Fruit fly (Drosophila melanogaster) whole organism, prepupa: ENCODE measurements around the gene Flacc.
A peak's percentile ranks its signal among the peaks of the same experiment; 100 is the strongest.

Source experiments
- Blimp-1 ChIP-seq: fragments of 200-800 bp; sonication (Bioruptor generic); optimal IDR thresholded peaks from 3 replicates; lab custom pipeline; 2017; ENCODE audit warnings: missing biosample characterization, missing genetic modification characterization, mild to moderate bottlenecking, moderate library complexity, missing genetic modification reagents
- CG10669 ChIP-seq: fragments of 200-800 bp; sonication (Bioruptor generic); optimal IDR thresholded peaks from 3 replicates; lab custom pipeline; 2018; ENCODE audit warnings: missing biosample characterization, mild to moderate bottlenecking, missing genetic modification characterization, moderate library complexity
- CG11294 ChIP-seq: fragments of 200-800 bp; sonication (Bioruptor generic); IDR thresholded peaks from 2 replicates; pipeline ENCODE4 v1.3.6; 2022; ENCODE audit warnings: missing biosample characterization, missing genetic modification characterization
- CG11762 ChIP-seq: fragments of 200-800 bp; sonication (Bioruptor generic); optimal IDR thresholded peaks from 3 replicates; lab custom pipeline; 2016; ENCODE audit warnings: missing biosample characterization, missing genetic modification characterization; ENCODE audit not compliant: insufficient read depth
- CG11902 ChIP-seq: fragments of 200-800 bp; sonication (Bioruptor generic); optimal IDR thresholded peaks from 3 replicates; lab custom pipeline; 2016; ENCODE audit warnings: missing biosample characterization, missing genetic modification characterization
- CG15336 ChIP-seq: fragments of 200-800 bp; sonication (Bioruptor generic); IDR thresholded peaks from 2 replicates; pipeline ENCODE4 v1.3.6; 2022; ENCODE audit warnings: missing biosample characterization, missing genetic modification characterization
- CG1621 ChIP-seq: fragments of 200-800 bp; sonication (Bioruptor generic); optimal IDR thresholded peaks from 3 replicates; lab custom pipeline; 2018; ENCODE audit warnings: missing biosample characterization, mild to moderate bottlenecking, missing genetic modification characterization
- CG16779 ChIP-seq: fragments of 200-800 bp; sonication (Bioruptor generic); optimal IDR thresholded peaks from 3 replicates; lab custom pipeline; 2017; ENCODE audit warnings: missing biosample characterization, mild to moderate bottlenecking, missing genetic modification characterization
- CG3032 ChIP-seq: fragments of 200-800 bp; optimal IDR thresholded peaks from 2 replicates; lab custom pipeline; 2019; ENCODE audit warnings: missing biosample characterization, mild to moderate bottlenecking, missing genetic modification characterization, moderate library complexity
- CG31627 ChIP-seq: fragments of 200-800 bp; sonication (Bioruptor generic); optimal IDR thresholded peaks from 3 replicates; lab custom pipeline; 2016; ENCODE audit warnings: missing biosample characterization, missing genetic modification characterization
- CG32006 ChIP-seq: fragments of 200-800 bp; sonication (Bioruptor generic); optimal IDR thresholded peaks from 3 replicates; lab custom pipeline; 2017; ENCODE audit warnings: missing biosample characterization, mild to moderate bottlenecking, missing genetic modification characterization
- CG34406 ChIP-seq: fragments of 200-800 bp; sonication (Bioruptor generic); optimal IDR thresholded peaks from 3 replicates; lab custom pipeline; 2016; ENCODE audit warnings: missing biosample characterization, missing genetic modification characterization
- CG6163 ChIP-seq: fragments of 200-800 bp; sonication (Bioruptor generic); IDR thresholded peaks from 3 replicates; pipeline ENCODE4 v1.3.6; 2022; ENCODE audit warnings: missing biosample characterization, missing genetic modification characterization
- CG6276 ChIP-seq: fragments of 200-800 bp; sonication (Bioruptor generic); optimal IDR thresholded peaks from 2 replicates; lab custom pipeline; 2017; ENCODE audit warnings: missing biosample characterization, mild to moderate bottlenecking, missing genetic modification characterization
- CG6792 ChIP-seq: fragments of 200-800 bp; sonication (Bioruptor generic); optimal IDR thresholded peaks from 3 replicates; lab custom pipeline; 2016; ENCODE audit warnings: missing biosample characterization, missing genetic modification characterization
- CG6808 ChIP-seq: fragments of 200-800 bp; sonication (Bioruptor generic); optimal IDR thresholded peaks from 3 replicates; lab custom pipeline; 2017; ENCODE audit warnings: missing biosample characterization, missing genetic modification characterization, mild to moderate bottlenecking, moderate library complexity, missing genetic modification reagents
- CG6854 ChIP-seq: fragments of 200-800 bp; sonication (Bioruptor generic); optimal IDR thresholded peaks from 2 replicates; lab custom pipeline; 2017; ENCODE audit warnings: missing biosample characterization, mild to moderate bottlenecking, missing genetic modification characterization
- CG7368 ChIP-seq: fragments of 200-800 bp; sonication (Bioruptor generic); optimal IDR thresholded peaks from 3 replicates; lab custom pipeline; 2016; ENCODE audit warnings: missing biosample characterization, missing genetic modification characterization
- CG8319 ChIP-seq: fragments of 200-800 bp; sonication (Bioruptor generic); optimal IDR thresholded peaks from 3 replicates; lab custom pipeline; 2016; ENCODE audit warnings: missing biosample characterization, missing genetic modification characterization
- CG8632 ChIP-seq: fragments of 200-800 bp; sonication (Bioruptor generic); optimal IDR thresholded peaks from 3 replicates; lab custom pipeline; 2016; ENCODE audit warnings: missing biosample characterization, missing genetic modification characterization
- CG9139 ChIP-seq: fragments of 200-800 bp; sonication (Bioruptor generic); optimal IDR thresholded peaks from 3 replicates; lab custom pipeline; 2017; ENCODE audit warnings: missing biosample characterization, mild to moderate bottlenecking, missing genetic modification characterization
- Eip75B ChIP-seq: fragments of 200-800 bp; sonication (Bioruptor generic); optimal IDR thresholded peaks from 3 replicates; lab custom pipeline; 2016; ENCODE audit warnings: missing biosample characterization, missing genetic modification characterization
- Eip78C ChIP-seq: fragments of 200-800 bp; sonication (Bioruptor generic); peaks from one replicate; lab custom pipeline; 2016; ENCODE audit warnings: missing biosample characterization, missing genetic modification characterization
- Eip93F ChIP-seq: fragments of 200-800 bp; sonication (Bioruptor generic); optimal IDR thresholded peaks from 2 replicates; lab custom pipeline; 2016; ENCODE audit warnings: missing biosample characterization, mild to moderate bottlenecking, missing genetic modification characterization
- Ets21C ChIP-seq: fragments of 200-800 bp; sonication (Bioruptor generic); optimal IDR thresholded peaks from 3 replicates; lab custom pipeline; 2016; ENCODE audit warnings: missing biosample characterization, missing genetic modification characterization
- Ets96B ChIP-seq: fragments of 200-800 bp; optimal IDR thresholded peaks from 2 replicates; lab custom pipeline; 2019; ENCODE audit warnings: missing biosample characterization, mild to moderate bottlenecking, missing genetic modification characterization, moderate library complexity
- Gug ChIP-seq: fragments of 200-800 bp; sonication (Bioruptor generic); IDR thresholded peaks from 2 replicates; pipeline ENCODE4 v1.3.6; 2022; ENCODE audit warnings: missing biosample characterization, missing genetic modification characterization
- Hr38 ChIP-seq: sonication (Bioruptor generic); optimal IDR thresholded peaks from 2 replicates; lab custom pipeline; 2016; ENCODE audit warnings: missing biosample characterization, missing genetic modification characterization
- Hr39 ChIP-seq: fragments of 200-800 bp; sonication (Bioruptor generic); optimal IDR thresholded peaks from 2 replicates; lab custom pipeline; 2016; ENCODE audit warnings: missing biosample characterization, missing genetic modification characterization
- Lpt ChIP-seq: fragments of 200-800 bp; sonication (Bioruptor generic); optimal IDR thresholded peaks from 3 replicates; lab custom pipeline; 2016; ENCODE audit warnings: missing biosample characterization, missing genetic modification characterization
- Met ChIP-seq: fragments of 200-800 bp; sonication (Bioruptor generic); optimal IDR thresholded peaks from 3 replicates; lab custom pipeline; 2016; ENCODE audit warnings: missing biosample characterization, missing genetic modification characterization
- Smox ChIP-seq: fragments of 200-800 bp; sonication (Bioruptor generic); optimal IDR thresholded peaks from 3 replicates; lab custom pipeline; 2016; ENCODE audit warnings: missing biosample characterization, missing genetic modification characterization
- Sox102F ChIP-seq: fragments of 200-800 bp; sonication (Bioruptor generic); optimal IDR thresholded peaks from 2 replicates; lab custom pipeline; 2016; ENCODE audit warnings: missing biosample characterization, mild to moderate bottlenecking, missing genetic modification characterization
- Sox15 ChIP-seq: fragments of 200-800 bp; sonication (Bioruptor generic); optimal IDR thresholded peaks from 3 replicates; lab custom pipeline; 2016; ENCODE audit warnings: missing biosample characterization, missing genetic modification characterization
- achi ChIP-seq: fragments of 200-800 bp; sonication (Bioruptor generic); optimal IDR thresholded peaks from 3 replicates; lab custom pipeline; 2016; ENCODE audit warnings: missing biosample characterization, missing genetic modification characterization
- acj6 ChIP-seq: fragments of 200-800 bp; sonication (Bioruptor generic); optimal IDR thresholded peaks from 3 replicates; lab custom pipeline; 2016; ENCODE audit warnings: missing biosample characterization, missing genetic modification characterization
- cyc ChIP-seq: fragments of 200-800 bp; sonication (Bioruptor generic); optimal IDR thresholded peaks from 3 replicates; lab custom pipeline; 2016; ENCODE audit warnings: missing biosample characterization, missing genetic modification characterization
- dac ChIP-seq: fragments of 200-800 bp; sonication (Bioruptor generic); optimal IDR thresholded peaks from 2 replicates; lab custom pipeline; 2017; ENCODE audit warnings: missing biosample characterization, mild to moderate bottlenecking, missing genetic modification characterization
- dsx ChIP-seq: fragments of 200-800 bp; optimal IDR thresholded peaks from 3 replicates; lab custom pipeline; 2019; ENCODE audit warnings: missing biosample characterization, mild to moderate bottlenecking, missing genetic modification characterization, moderate library complexity; ENCODE audit not compliant: poor library complexity, severe bottlenecking
- eg ChIP-seq: fragments of 200-800 bp; sonication (Bioruptor generic); IDR thresholded peaks from 3 replicates; pipeline ENCODE4 v1.3.6; 2022; ENCODE audit warnings: missing biosample characterization, missing genetic modification characterization
- fd59A ChIP-seq: fragments of 200-800 bp; sonication (Bioruptor generic); optimal IDR thresholded peaks from 2 replicates; lab custom pipeline; 2017; ENCODE audit warnings: missing biosample characterization, mild to moderate bottlenecking, missing genetic modification characterization, missing genetic modification reagents
- fd85E ChIP-seq: fragments of 200-800 bp; sonication (Bioruptor generic); optimal IDR thresholded peaks from 3 replicates; lab custom pipeline; 2016; ENCODE audit warnings: missing biosample characterization, missing genetic modification characterization
- fkh ChIP-seq: fragments of 200-800 bp; sonication (Bioruptor generic); optimal IDR thresholded peaks from 3 replicates; lab custom pipeline; 2017; ENCODE audit warnings: missing biosample characterization, mild to moderate bottlenecking, missing genetic modification characterization, moderate library complexity
- lz ChIP-seq: fragments of 200-800 bp; sonication (Bioruptor generic); optimal IDR thresholded peaks from 3 replicates; lab custom pipeline; 2016; ENCODE audit warnings: missing biosample characterization, missing genetic modification characterization
- net ChIP-seq: fragments of 200-800 bp; sonication (Bioruptor generic); optimal IDR thresholded peaks from 3 replicates; lab custom pipeline; 2016; ENCODE audit warnings: missing biosample characterization, missing genetic modification characterization
- pdm3 ChIP-seq: fragments of 200-800 bp; sonication (Bioruptor generic); optimal IDR thresholded peaks from 3 replicates; lab custom pipeline; 2016; ENCODE audit warnings: missing biosample characterization, missing genetic modification characterization
- spab ChIP-seq: fragments of 200-800 bp; sonication (Bioruptor generic); optimal IDR thresholded peaks from 2 replicates; lab custom pipeline; 2017; ENCODE audit warnings: missing biosample characterization, mild to moderate bottlenecking, missing genetic modification characterization, missing genetic modification reagents
- ss ChIP-seq, 2 experiments: fragments of 200-800 bp; sonication (Bioruptor generic); optimal IDR thresholded peaks; 2 replicates in 1 of 2; 3 replicates in 1 of 2; lab custom pipeline; 2017 to 2018; ENCODE audit warnings: mild to moderate bottlenecking in 2 of 2, missing biosample characterization in 2 of 2, missing genetic modification characterization in 2 of 2, moderate library complexity in 1 of 2
- svp ChIP-seq: fragments of 200-800 bp; sonication (Bioruptor generic); peaks from one replicate; lab custom pipeline; 2016; ENCODE audit warnings: missing biosample characterization, missing genetic modification characterization
- topi ChIP-seq: fragments of 200-800 bp; sonication (Bioruptor generic); optimal IDR thresholded peaks from 3 replicates; lab custom pipeline; 2016; ENCODE audit warnings: missing biosample characterization, missing genetic modification characterization
- vri ChIP-seq: fragments of 200-800 bp; sonication (Bioruptor generic); optimal IDR thresholded peaks from 3 replicates; lab custom pipeline; 2016; ENCODE audit warnings: missing biosample characterization, mild to moderate bottlenecking, missing genetic modification characterization

Gene Flacc

DNA sequence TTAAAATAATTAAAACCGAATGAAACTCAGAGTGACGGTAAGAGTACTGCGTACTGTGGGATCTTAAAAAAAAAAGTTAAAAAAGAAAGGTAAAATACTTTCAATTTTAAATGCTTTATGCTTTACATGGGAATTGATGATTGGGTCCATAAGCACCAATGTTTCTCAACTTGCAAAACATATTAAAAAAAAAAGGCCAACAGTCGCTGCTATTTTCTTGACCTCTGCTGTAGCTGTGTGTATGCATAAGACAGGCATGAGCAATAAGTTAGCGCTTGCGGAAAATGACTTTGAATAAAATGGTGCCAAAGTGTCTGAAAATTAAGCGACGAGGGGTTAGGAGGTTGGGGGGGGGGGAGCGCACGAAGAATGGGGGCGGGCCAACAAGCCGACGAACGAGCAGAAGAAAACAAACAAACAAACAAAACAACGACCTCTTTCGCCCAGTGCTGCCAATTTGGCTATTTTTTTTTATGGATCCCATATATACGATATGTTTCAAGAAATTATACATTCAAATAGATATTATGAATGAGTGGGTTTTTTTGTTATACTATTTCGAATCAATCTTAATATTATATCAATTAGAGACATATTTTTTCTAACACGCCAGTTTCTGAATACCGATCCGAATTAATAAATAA is 23.8 kb downstream of the Flacc start:
- TF ChIP-seq CG11902 (GFP tag; lab: Kevin White, UChicago) (peak; percentile 55), pdm3 (GFP tag; lab: Kevin White, UChicago) (no peak), fd59A (GFP tag; lab: Kevin White, UChicago) (peak; percentile 62), Gug (GFP tag; lab: Robert Waterston, UW) (peak; percentile 68), CG16779 (tag; lab: Kevin White, UChicago) (no peak), CG6163 (GFP tag; lab: Robert Waterston, UW) (peak; percentile 86), dac (no peak), Eip93F (GFP tag; lab: Kevin White, UChicago) (no peak), lz (GFP tag; lab: Kevin White, UChicago) (peak; percentile 71), Sox102F (GFP tag; lab: Kevin White, UChicago) (peak; percentile 77), CG9139 (no peak), Met (GFP tag; lab: Kevin White, UChicago) (no peak), Blimp-1 (no peak), achi (GFP tag; lab: Kevin White, UChicago) (peak; percentile 73), Sox15 (GFP tag; lab: Kevin White, UChicago) (peak; percentile 54), acj6 (GFP tag; lab: Kevin White, UChicago) (peak; percentile 77), Eip75B (GFP tag; lab: Kevin White, UChicago) (peak; percentile 68), CG7368 (GFP tag; lab: Kevin White, UChicago) (peak; percentile 77), Eip78C (GFP tag; lab: Kevin White, UChicago) (peak; percentile 94), cyc (GFP tag; lab: Kevin White, UChicago) (peak; percentile 73), CG6854 (no peak), CG10669 (no peak), dsx (no peak), CG1621 (tag; lab: Kevin White, UChicago) (peak; percentile 54), eg (peak; percentile 78), fd85E (GFP tag; lab: Kevin White, UChicago) (no peak), CG6808 (GFP tag; lab: Kevin White, UChicago) (peak; percentile 76), Smox (GFP tag; lab: Kevin White, UChicago) (peak; percentile 61), CG11294 (GFP tag; lab: Robert Waterston, UW) (0 out of 2 replicates have a peak, but pooled peaks have one; percentile 36), ss (GFP tag; optimal IDR thresholded peaks at IDR 0.05; lab: Kevin White, UChicago) (peak; percentile 65 to 70), CG32006 (GFP tag; lab: Kevin White, UChicago) (peak; percentile 67), CG34406 (GFP tag; lab: Kevin White, UChicago) (peak; percentile 76), Hr39 (GFP tag; lab: Kevin White, UChicago) (peak; percentile 76), CG31627 (GFP tag; lab: Kevin White, UChicago) (peak; percentile 70), spab (GFP tag; lab: Kevin White, UChicago) (peak; percentile 71), Lpt (GFP tag; lab: Kevin White, UChicago) (peak; percentile 29), CG3032 (tag; lab: Kevin White, UChicago) (peak; percentile 59), Ets96B (tag; lab: Kevin White, UChicago) (peak; percentile 56), CG15336 (peak; percentile 58), CG8319 (GFP tag; lab: Kevin White, UChicago) (peak; percentile 38), CG8632 (peak; percentile 63), Hr38 (GFP tag; lab: Kevin White, UChicago) (no peak), Ets21C (GFP tag; lab: Kevin White, UChicago) (peak; percentile 63), net (GFP tag; lab: Kevin White, UChicago) (peak; percentile 64), fkh (GFP tag; lab: Kevin White, UChicago) (peak; percentile 59), topi (peak; percentile 78), CG6276 (GFP tag; lab: Kevin White, UChicago) (no peak), svp (no peak), CG6792 (GFP tag; lab: Kevin White, UChicago) (peak; percentile 61), CG11762 (GFP tag; lab: Kevin White, UChicago) (peak; percentile 56), vri (GFP tag; lab: Kevin White, UChicago) (no peak)
